Worm (Caenorhabditis elegans) whole organism, L4 larva: ENCODE results near the gene F33G12.7.

Experiments
- D1046.2 ChIP-seq: fragments of 200-800 bp; sonication (Bioruptor generic); IDR thresholded peaks from 2 replicates; pipeline ENCODE4 v1.3.6; 2022; ENCODE audit warnings: missing genetic modification characterization, missing compliant biosample characterization
- F10B5.3 ChIP-seq: sonication (generic microtip); optimal IDR thresholded peaks from 2 replicates; lab custom pipeline; 2016; ENCODE audit warnings: mild to moderate bottlenecking, missing genetic modification characterization, missing compliant biosample characterization
- F26F4.8 ChIP-seq: fragments of 200-800 bp; sonication (Bioruptor generic); conservative IDR thresholded peaks from 2 replicates; pipeline ENCODE4 v1.3.6; 2022; ENCODE audit warnings: missing genetic modification characterization, missing compliant biosample characterization
- F37D6.2 ChIP-seq: sonication (generic microtip); optimal IDR thresholded peaks from 2 replicates; lab custom pipeline; 2016; ENCODE audit warnings: mild to moderate bottlenecking, missing genetic modification characterization, missing compliant biosample characterization
- F44E2.7 ChIP-seq: fragments of 200-800 bp; sonication (Bioruptor generic); IDR thresholded peaks from 2 replicates; pipeline ENCODE4 v2.1.2; 2022; ENCODE audit warnings: missing genetic modification characterization, missing compliant biosample characterization
- F49E8.2 ChIP-seq: sonication (generic microtip); optimal IDR thresholded peaks from 2 replicates; lab custom pipeline; 2016; ENCODE audit warnings: missing compliant biosample characterization, mild to moderate bottlenecking, missing genetic modification characterization, borderline replicate concordance
- T20F7.1 ChIP-seq: fragments of 200-800 bp; sonication (Bioruptor generic); optimal IDR thresholded peaks from 2 replicates; lab custom pipeline; 2018; ENCODE audit warnings: mild to moderate bottlenecking, missing genetic modification characterization, missing compliant biosample characterization
- Y48G9A.11 ChIP-seq: fragments of 200-800 bp; sonication (Bioruptor generic); IDR thresholded peaks from 2 replicates; pipeline ENCODE4 v1.3.6; 2022; ENCODE audit warnings: missing genetic modification reagents, missing genetic modification characterization, missing compliant biosample characterization
- Y5F2A.4 ChIP-seq: fragments of 200-800 bp; sonication (Bioruptor generic); optimal IDR thresholded peaks from 2 replicates; lab custom pipeline; 2018; ENCODE audit warnings: mild to moderate bottlenecking, missing genetic modification characterization, missing compliant biosample characterization
- Y75B8A.6 ChIP-seq: fragments of 200-800 bp; sonication (Bioruptor generic); IDR thresholded peaks from 2 replicates; pipeline ENCODE4 v1.3.6; 2022; ENCODE audit warnings: missing genetic modification reagents, missing genetic modification characterization, missing compliant biosample characterization
- aly-2 ChIP-seq: sonication (generic microtip); optimal IDR thresholded peaks from 2 replicates; lab custom pipeline; 2018; ENCODE audit warnings: missing biosample characterization, missing genetic modification characterization
- ama-1 ChIP-seq: fragments of 150-350 bp; optimal IDR thresholded peaks from 2 replicates; lab custom pipeline; 2014; ENCODE audit warnings: inconsistent platforms, mixed read lengths
- ceh-20 ChIP-seq: fragments of 200-800 bp; sonication (Bioruptor generic); IDR thresholded peaks from 2 replicates; pipeline ENCODE4 v1.3.6; 2022; ENCODE audit warnings: missing genetic modification reagents, missing genetic modification characterization, missing compliant biosample characterization
- ceh-44 ChIP-seq: fragments of 200-800 bp; sonication (Bioruptor generic); IDR thresholded peaks from 2 replicates; pipeline ENCODE4 v1.3.6; 2022; ENCODE audit warnings: missing genetic modification reagents, missing genetic modification characterization, missing compliant biosample characterization
- ctbp-1 ChIP-seq: fragments of 200-800 bp; sonication (Bioruptor generic); IDR thresholded peaks from 2 replicates; pipeline ENCODE4 v1.3.6; 2022; ENCODE audit warnings: missing genetic modification reagents, missing genetic modification characterization, missing compliant biosample characterization
- daf-8 ChIP-seq: fragments of 200-800 bp; sonication (Bioruptor generic); IDR thresholded peaks from 2 replicates; pipeline ENCODE4 v1.3.6; 2022; ENCODE audit warnings: missing genetic modification characterization, missing compliant biosample characterization
- dmd-8 ChIP-seq: fragments of 200-800 bp; sonication (Bioruptor generic); IDR thresholded peaks from 2 replicates; pipeline ENCODE4 v1.3.6; 2022; ENCODE audit warnings: missing genetic modification characterization, missing compliant biosample characterization
- dmd-9 ChIP-seq: fragments of 200-800 bp; sonication (Bioruptor generic); IDR thresholded peaks from 2 replicates; pipeline ENCODE4 v1.3.6; 2022; ENCODE audit warnings: missing genetic modification reagents, missing genetic modification characterization, missing compliant biosample characterization
- dpl-1 ChIP-seq: fragments of 150-350 bp; optimal IDR thresholded peaks from 2 replicates; lab custom pipeline; 2014; ENCODE audit warnings: missing biosample characterization, missing genetic modification reagents, missing genetic modification characterization
- fos-1 ChIP-seq: fragments of 150-350 bp; optimal IDR thresholded peaks from 2 replicates; lab custom pipeline; 2014; ENCODE audit warnings: missing biosample characterization, missing genetic modification characterization
- gei-8 ChIP-seq: fragments of 200-800 bp; sonication (Bioruptor generic); optimal IDR thresholded peaks from 2 replicates; lab custom pipeline; 2018; ENCODE audit warnings: mild to moderate bottlenecking, missing genetic modification characterization, missing compliant biosample characterization
- hmg-1.1 ChIP-seq: fragments of 200-800 bp; sonication (Bioruptor generic); IDR thresholded peaks from 2 replicates; pipeline ENCODE4 v1.3.6; 2022; ENCODE audit warnings: missing genetic modification reagents, missing genetic modification characterization, missing compliant biosample characterization
- lim-7 ChIP-seq: fragments of 200-800 bp; sonication (Bioruptor generic); IDR thresholded peaks from 2 replicates; pipeline ENCODE4 v1.3.6; 2022; ENCODE audit warnings: missing genetic modification characterization, missing compliant biosample characterization
- lin-13 ChIP-seq: fragments of 150-350 bp; optimal IDR thresholded peaks from 2 replicates; lab custom pipeline; 2014; ENCODE audit warnings: missing biosample characterization, missing genetic modification reagents, missing genetic modification characterization
- lin-15B ChIP-seq: fragments of 150-350 bp; sonication (generic microtip); optimal IDR thresholded peaks from 3 replicates; lab custom pipeline; 2014; ENCODE audit warnings: missing biosample characterization, missing genetic modification characterization
- lin-29 ChIP-seq: fragments of 200-800 bp; sonication (Bioruptor generic); IDR thresholded peaks from 2 replicates; pipeline ENCODE4 v1.3.6; 2022; ENCODE audit warnings: missing genetic modification reagents, missing genetic modification characterization, missing compliant biosample characterization
- lin-38 ChIP-seq: fragments of 200-800 bp; sonication (Bioruptor generic); IDR thresholded peaks from 2 replicates; pipeline ENCODE4 v1.3.6; 2022; ENCODE audit warnings: missing genetic modification reagents, missing genetic modification characterization, missing compliant biosample characterization
- lin-39 ChIP-seq: fragments of 150-350 bp; optimal IDR thresholded peaks from 2 replicates; lab custom pipeline; 2014; ENCODE audit warnings: missing biosample characterization, missing genetic modification reagents, missing genetic modification characterization
- lsy-2 ChIP-seq, 2 experiments: fragments of 150-350 bp in 1 of 2; sonication (generic microtip) in 1 of 2; optimal IDR thresholded peaks; 2 replicates each; lab custom pipeline; 2014 to 2017; ENCODE audit warnings: missing biosample characterization in 2 of 2, missing genetic modification characterization in 2 of 2
- madf-5 ChIP-seq, 2 experiments: fragments of 200-800 bp; sonication (Bioruptor generic); IDR thresholded peaks; 2 replicates each; pipeline ENCODE4 v1.3.6; 2022; ENCODE audit warnings: missing compliant biosample characterization in 2 of 2, missing genetic modification characterization in 2 of 2
- madf-9 ChIP-seq: fragments of 200-800 bp; sonication (Bioruptor generic); conservative IDR thresholded peaks from 2 replicates; pipeline ENCODE4 v1.3.6; 2022; ENCODE audit warnings: missing genetic modification reagents, missing genetic modification characterization, missing compliant biosample characterization
- mdl-1 ChIP-seq, 2 experiments: fragments of 150-350 bp in 1 of 2; sonication (generic microtip) in 1 of 2; optimal IDR thresholded peaks; 2 replicates each; lab custom pipeline; 2014 to 2017; ENCODE audit warnings: missing biosample characterization in 2 of 2, missing genetic modification characterization in 2 of 2
- mep-1 ChIP-seq: fragments of 150-350 bp; sonication (generic microtip); optimal IDR thresholded peaks from 3 replicates; lab custom pipeline; 2014; ENCODE audit warnings: missing biosample characterization, missing genetic modification characterization
- mes-2 ChIP-seq: sonication (generic microtip); optimal IDR thresholded peaks from 2 replicates; lab custom pipeline; 2016; ENCODE audit warnings: missing genotype, mild to moderate bottlenecking, missing genetic modification characterization, missing compliant biosample characterization; ENCODE audit not compliant: poor library complexity, severe bottlenecking
- mxl-2 ChIP-seq: fragments of 200-800 bp; sonication (Bioruptor generic); conservative IDR thresholded peaks from 2 replicates; pipeline ENCODE4 v1.3.6; 2022; ENCODE audit warnings: missing genetic modification reagents, missing genetic modification characterization, missing compliant biosample characterization
- nhr-10 ChIP-seq: fragments of 150-350 bp; optimal IDR thresholded peaks from 2 replicates; lab custom pipeline; 2014; ENCODE audit warnings: missing biosample characterization, missing genetic modification characterization
- nhr-111 ChIP-seq: fragments of 200-800 bp; sonication (Bioruptor generic); optimal IDR thresholded peaks from 2 replicates; lab custom pipeline; 2018; ENCODE audit warnings: mild to moderate bottlenecking, missing genetic modification characterization, missing compliant biosample characterization
- nhr-237 ChIP-seq: sonication (generic microtip); optimal IDR thresholded peaks from 2 replicates; lab custom pipeline; 2017; ENCODE audit warnings: missing biosample characterization, missing genetic modification characterization
- nhr-41 ChIP-seq: fragments of 200-800 bp; sonication (Bioruptor generic); IDR thresholded peaks from 2 replicates; pipeline ENCODE4 v1.3.6; 2022; ENCODE audit warnings: missing genetic modification reagents, missing genetic modification characterization, missing compliant biosample characterization
- nhr-6 ChIP-seq: fragments of 150-350 bp; optimal IDR thresholded peaks from 2 replicates; lab custom pipeline; 2014; ENCODE audit warnings: missing biosample characterization, missing genetic modification characterization
- nhr-76 ChIP-seq: fragments of 150-350 bp; optimal IDR thresholded peaks from 2 replicates; lab custom pipeline; 2014; ENCODE audit warnings: missing biosample characterization, missing genetic modification characterization
- pqm-1 ChIP-seq: sonication (generic microtip); optimal IDR thresholded peaks from 2 replicates; lab custom pipeline; 2017; ENCODE audit warnings: missing biosample characterization, missing genetic modification characterization
- skn-1 ChIP-seq: fragments of 150-350 bp; optimal IDR thresholded peaks from 2 replicates; lab custom pipeline; 2014; ENCODE audit warnings: missing biosample characterization, missing genetic modification characterization
- tag-97 ChIP-seq: fragments of 200-800 bp; sonication (Bioruptor generic); IDR thresholded peaks from 2 replicates; pipeline ENCODE4 v1.3.6; 2022; ENCODE audit warnings: missing genetic modification characterization, missing compliant biosample characterization
- tra-1 ChIP-seq: fragments of 200-800 bp; sonication (Bioruptor generic); IDR thresholded peaks from 2 replicates; pipeline ENCODE4 v1.3.6; 2022; ENCODE audit warnings: missing genetic modification reagents, missing genetic modification characterization, missing compliant biosample characterization
- unc-39 ChIP-seq: sonication (generic microtip); optimal IDR thresholded peaks from 2 replicates; lab custom pipeline; 2017; ENCODE audit warnings: missing biosample characterization, missing genetic modification characterization
- zag-1 ChIP-seq: fragments of 150-350 bp; optimal IDR thresholded peaks from 2 replicates; lab custom pipeline; 2014; ENCODE audit warnings: missing biosample characterization, missing genetic modification characterization
- zfp-2 ChIP-seq: sonication (generic microtip); optimal IDR thresholded peaks from 2 replicates; lab custom pipeline; 2016; ENCODE audit warnings: mild to moderate bottlenecking, missing genetic modification characterization, missing compliant biosample characterization

F33G12.7 gene

DNA sequence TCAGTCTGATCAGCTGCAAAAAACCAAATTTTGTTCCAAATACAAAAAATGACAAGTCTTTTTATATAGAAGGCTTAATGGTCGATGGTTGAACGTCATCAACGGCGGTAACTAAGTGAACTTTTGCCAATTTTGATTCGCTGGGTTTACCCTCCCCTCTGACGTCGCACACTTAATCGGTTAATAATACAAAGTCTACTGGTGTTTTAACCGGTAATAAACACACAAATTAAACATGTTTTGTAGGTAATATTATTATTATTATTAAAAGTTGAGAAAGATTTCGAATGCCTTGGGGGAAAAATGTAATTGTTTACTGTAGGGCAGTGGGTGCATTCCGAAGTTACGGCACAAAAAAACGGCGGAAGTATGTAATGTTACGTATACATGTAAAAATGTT lies 20.2 kb upstream of the F33G12.7 start, which contains the start of gene pho-12:
Gene pho-12, minus strand, starts transcription at position 101 of the 400 bp plus-strand sequence.
- no peak for TF ChIP-seq zag-1 (tag; lab: Kevin White, UChicago)
- TF ChIP-seq madf-9 (GFP tag; lab: Robert Waterston, UW): no peak
- TF ChIP-seq dmd-8: no peak
- no peak for TF ChIP-seq lin-29
- TF ChIP-seq lim-7 (GFP tag; lab: Robert Waterston, UW): no peak
- TF ChIP-seq gei-8: no peak
- no peak for TF ChIP-seq F26F4.8 (GFP tag; lab: Robert Waterston, UW)
- no peak for TF ChIP-seq fos-1 (tag; lab: Kevin White, UChicago)
- TF ChIP-seq, all 104 proteins: peak for 0

DNA sequence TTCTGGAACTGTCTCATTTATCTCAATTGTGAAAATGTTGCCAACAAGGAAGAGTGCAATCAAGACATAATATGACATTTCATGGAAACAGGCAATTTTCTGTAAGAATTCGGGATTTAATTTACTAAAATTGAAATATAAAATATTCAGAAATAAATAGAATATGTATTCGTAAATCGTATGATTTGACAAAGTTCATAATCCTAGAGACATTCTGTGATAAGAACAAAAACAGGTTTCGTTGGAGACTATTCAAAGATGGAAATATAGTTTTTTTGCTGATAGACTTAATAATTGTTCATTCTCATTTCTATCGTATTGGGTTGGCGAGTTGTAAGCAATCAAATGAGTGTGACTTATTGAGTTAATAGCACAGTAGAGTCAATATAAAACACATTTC lies 17.6 kb upstream of the F33G12.7 start, which contains the start of gene C27A2.12:
Gene C27A2.12, minus strand, starts transcription at position 101 of the 400 bp plus-strand sequence.
- TF ChIP-seq T20F7.1 (GFP tag; lab: Kevin White, UChicago): no peak
- TF ChIP-seq F10B5.3 (tag; lab: Kevin White, UChicago): no peak
- TF ChIP-seq Y48G9A.11 (GFP tag; lab: Robert Waterston, UW): no peak
- no peak for TF ChIP-seq zfp-2 (tag; lab: Kevin White, UChicago)
- no peak for TF ChIP-seq F49E8.2
- no peak for TF ChIP-seq lin-15B (tag; lab: Kevin White, UChicago)
- TF ChIP-seq hmg-1.1 (GFP tag; lab: Robert Waterston, UW): no peak
- TF ChIP-seq nhr-76 (tag; lab: Kevin White, UChicago): no peak
- TF ChIP-seq D1046.2 (GFP tag; lab: Robert Waterston, UW): no peak
- TF ChIP-seq lin-39 (tag; lab: Kevin White, UChicago): no peak
- no peak for TF ChIP-seq ama-1
- TF ChIP-seq lsy-2 (tag; optimal IDR thresholded peaks at IDR 0.05; lab: Kevin White, UChicago): no peak
- no peak for TF ChIP-seq tag-97 (GFP tag; lab: Robert Waterston, UW)

DNA sequence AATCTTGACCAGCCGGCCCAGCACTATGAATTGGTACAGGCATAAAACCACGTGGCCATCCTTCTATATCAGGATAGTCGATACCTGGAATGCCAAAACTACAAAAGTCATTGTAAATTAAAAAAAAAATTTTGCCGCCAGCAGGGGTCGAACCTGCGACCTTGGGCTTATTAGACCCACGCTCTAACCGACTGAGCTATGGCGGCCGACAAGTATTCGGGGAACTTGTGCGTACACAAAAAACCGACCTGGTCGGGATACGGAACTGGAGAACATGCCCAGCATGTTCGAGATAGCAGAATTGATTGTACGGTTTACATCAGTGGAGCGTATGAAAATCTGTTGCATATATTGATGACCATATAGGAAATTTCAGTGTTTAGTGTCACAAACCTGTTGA lies 16.8 kb upstream of the F33G12.7 start:
- TF ChIP-seq aly-2 (tag; lab: Kevin White, UChicago): no peak
- TF ChIP-seq Y48G9A.11 (GFP tag; lab: Robert Waterston, UW): peak; percentile 63
- TF ChIP-seq F44E2.7 (GFP tag; lab: Robert Waterston, UW): no peak
- no peak for TF ChIP-seq unc-39 (tag; lab: Kevin White, UChicago)
- TF ChIP-seq mdl-1 (tag; optimal IDR thresholded peaks at IDR 0.05; lab: Kevin White, UChicago): peak in 1 of 2 experiments; percentile 55
- 0 out of 2 replicates have a peak, but pooled peaks have one; percentile 45 for TF ChIP-seq ceh-20 (GFP tag; lab: Robert Waterston, UW)
- peak; percentile 39; the same call in 1 of the 2 replicates for TF ChIP-seq ctbp-1
- peak; percentile 80 for TF ChIP-seq lim-7 (GFP tag; lab: Robert Waterston, UW)
- peak; percentile 75 for TF ChIP-seq hmg-1.1 (GFP tag; lab: Robert Waterston, UW)
- no peak for TF ChIP-seq mxl-2 (GFP tag; lab: Robert Waterston, UW)
- TF ChIP-seq nhr-111 (GFP tag; lab: Kevin White, UChicago): peak; percentile 52
- peak; percentile 89 for TF ChIP-seq lin-38
- TF ChIP-seq pqm-1: no peak
- peak; percentile 83 for TF ChIP-seq dmd-9 (GFP tag; lab: Robert Waterston, UW)
- no peak for TF ChIP-seq Y5F2A.4 (GFP tag; lab: Kevin White, UChicago)
- no peak for TF ChIP-seq daf-8 (GFP tag; lab: Robert Waterston, UW)
- peak; percentile 76 for TF ChIP-seq mep-1 (tag; lab: Kevin White, UChicago)
- peak; percentile 13 for TF ChIP-seq F37D6.2 (tag; lab: Kevin White, UChicago)
- TF ChIP-seq lin-39 (tag; lab: Kevin White, UChicago): no peak
- TF ChIP-seq madf-5 (GFP tag; IDR thresholded peaks at IDR 0.05; lab: Robert Waterston, UW): 0 out of 4 replicates have a peak, but pooled peaks of 1 of the 2 experiments have one; percentile 34
- TF ChIP-seq nhr-41: no peak
- TF ChIP-seq zag-1 (tag; lab: Kevin White, UChicago): no peak
- peak; percentile 39; the same call in 1 of the 2 replicates for TF ChIP-seq madf-9 (GFP tag; lab: Robert Waterston, UW)
- TF ChIP-seq skn-1 (tag; lab: Kevin White, UChicago): no peak
- peak; percentile 54 for TF ChIP-seq dpl-1
- peak; percentile 54; the same call in 1 of the 2 replicates for TF ChIP-seq ceh-44
- TF ChIP-seq Y75B8A.6: 0 out of 2 replicates have a peak, but pooled peaks have one; percentile 11
- TF ChIP-seq mes-2 (tag; lab: Kevin White, UChicago): peak; percentile 85
- TF ChIP-seq nhr-6 (tag; lab: Kevin White, UChicago): no peak
- peak; percentile 48 for TF ChIP-seq T20F7.1 (GFP tag; lab: Kevin White, UChicago)
- TF ChIP-seq lin-13 (GFP tag; lab: Kevin White, UChicago): peak; percentile 30
- 0 out of 2 replicates have a peak, but pooled peaks have one; percentile 35 for TF ChIP-seq tra-1 (GFP tag; lab: Robert Waterston, UW)
- no peak for TF ChIP-seq nhr-10 (tag; lab: Kevin White, UChicago)
- TF ChIP-seq nhr-237 (tag; lab: Kevin White, UChicago): no peak
